Fruit fly (Drosophila melanogaster) whole organism, embryonic: Measurements from ENCODE around the gene CG8925.

Experiments used
- CG10274 ChIP-seq: fragments of 200-800 bp; sonication (Bioruptor generic); optimal IDR thresholded peaks from 3 replicates; lab custom pipeline; 2017; ENCODE audit warnings: missing biosample characterization, mild to moderate bottlenecking, missing genetic modification characterization
- CG11695 ChIP-seq: fragments of 200-800 bp; sonication (Bioruptor generic); IDR thresholded peaks from 3 replicates; pipeline ENCODE4 v1.3.6; 2022; ENCODE audit warnings: missing biosample characterization, missing genetic modification characterization
- CG14965 ChIP-seq: fragments of 200-800 bp; sonication (Bioruptor generic); optimal IDR thresholded peaks from 2 replicates; lab custom pipeline; 2016; ENCODE audit warnings: missing biosample characterization, missing genetic modification characterization, borderline replicate concordance
- CG17361 ChIP-seq: fragments of 200-800 bp; sonication (Bioruptor generic); IDR thresholded peaks from 3 replicates; pipeline ENCODE4 v1.3.6; 2022; ENCODE audit warnings: missing biosample characterization, missing genetic modification characterization
- CG18476 ChIP-seq: fragments of 200-800 bp; sonication (Bioruptor generic); optimal IDR thresholded peaks from 2 replicates; lab custom pipeline; 2016; ENCODE audit warnings: missing biosample characterization, mild to moderate bottlenecking, missing genetic modification characterization
- CG2875 ChIP-seq: fragments of 200-800 bp; sonication (Bioruptor generic); optimal IDR thresholded peaks from 2 replicates; lab custom pipeline; 2017; ENCODE audit warnings: missing biosample characterization, mild to moderate bottlenecking, missing genetic modification characterization, missing genetic modification reagents
- CG31441 ChIP-seq: fragments of 200-800 bp; sonication (Bioruptor generic); IDR thresholded peaks from 2 replicates; pipeline ENCODE4 v1.3.6; 2022; ENCODE audit warnings: missing biosample characterization, missing genetic modification characterization
- CG32532 ChIP-seq: fragments of 200-800 bp; sonication (Bioruptor generic); IDR thresholded peaks from 2 replicates; pipeline ENCODE4 v1.3.6; 2022; ENCODE audit warnings: missing biosample characterization, missing genetic modification characterization
- CG34376 ChIP-seq: fragments of 200-800 bp; sonication (Bioruptor generic); optimal IDR thresholded peaks from 2 replicates; lab custom pipeline; 2018; ENCODE audit warnings: missing biosample characterization, mild to moderate bottlenecking, missing genetic modification characterization
- CG42726 ChIP-seq: fragments of 200-800 bp; sonication (Bioruptor generic); IDR thresholded peaks from 2 replicates; pipeline ENCODE4 v1.3.6; 2022; ENCODE audit warnings: missing biosample characterization, missing genetic modification characterization; ENCODE audit not compliant: partially characterized antibody
- CG6683 ChIP-seq: fragments of 200-800 bp; sonication (Bioruptor generic); optimal IDR thresholded peaks from 2 replicates; lab custom pipeline; 2017; ENCODE audit warnings: missing biosample characterization, mild to moderate bottlenecking, missing genetic modification characterization, missing genetic modification reagents
- CG7963 ChIP-seq: fragments of 200-800 bp; sonication (Bioruptor generic); IDR thresholded peaks from 3 replicates; pipeline ENCODE4 v1.3.6; 2022; ENCODE audit warnings: missing biosample characterization, missing genetic modification characterization; ENCODE audit not compliant: partially characterized antibody
- CG8281 ChIP-seq: fragments of 200-800 bp; sonication (Bioruptor generic); optimal IDR thresholded peaks from 2 replicates; lab custom pipeline; 2018; ENCODE audit warnings: missing biosample characterization, mild to moderate bottlenecking, missing genetic modification characterization, moderate library complexity
- CG8359 ChIP-seq: fragments of 200-800 bp; sonication (Bioruptor generic); optimal IDR thresholded peaks from 2 replicates; lab custom pipeline; 2017; ENCODE audit warnings: missing biosample characterization, mild to moderate bottlenecking, missing genetic modification characterization, borderline replicate concordance
- CG8765 ChIP-seq: fragments of 200-800 bp; sonication (Bioruptor generic); IDR thresholded peaks from 2 replicates; pipeline ENCODE4 v1.3.6; 2022; ENCODE audit warnings: missing biosample characterization, missing genetic modification characterization
- CG9437 ChIP-seq: fragments of 200-800 bp; sonication (Bioruptor generic); optimal IDR thresholded peaks from 2 replicates; lab custom pipeline; 2018; ENCODE audit warnings: missing biosample characterization, mild to moderate bottlenecking, missing genetic modification characterization
- Doc3 ChIP-seq: fragments of 200-800 bp; sonication (Bioruptor generic); IDR thresholded peaks from 3 replicates; pipeline ENCODE4 v1.3.6; 2022; ENCODE audit warnings: missing biosample characterization, missing genetic modification characterization; ENCODE audit not compliant: partially characterized antibody
- Fer3 ChIP-seq: fragments of 200-800 bp; sonication (Bioruptor generic); optimal IDR thresholded peaks from 2 replicates; lab custom pipeline; 2018; ENCODE audit warnings: missing biosample characterization, mild to moderate bottlenecking, missing genetic modification characterization, moderate library complexity
- GATAe ChIP-seq: fragments of 200-800 bp; sonication (Bioruptor generic); conservative IDR thresholded peaks from 2 replicates; pipeline ENCODE4 v1.3.6; 2022; ENCODE audit warnings: missing biosample characterization, missing genetic modification characterization
- Hr3 ChIP-seq: fragments of 200-800 bp; sonication (Bioruptor generic); optimal IDR thresholded peaks from 3 replicates; lab custom pipeline; 2016; ENCODE audit warnings: missing biosample characterization, missing genetic modification characterization
- Meics ChIP-seq: fragments of 200-800 bp; sonication (Bioruptor generic); optimal IDR thresholded peaks from 2 replicates; lab custom pipeline; 2017; ENCODE audit warnings: missing biosample characterization, mild to moderate bottlenecking, missing genetic modification characterization
- Mes4 ChIP-seq: fragments of 200-800 bp; sonication (Bioruptor generic); optimal IDR thresholded peaks from 2 replicates; lab custom pipeline; 2016; ENCODE audit warnings: missing biosample characterization, missing genetic modification characterization
- NC2α ChIP-seq: fragments of 200-800 bp; sonication (Bioruptor generic); optimal IDR thresholded peaks from 2 replicates; lab custom pipeline; 2016; ENCODE audit warnings: missing biosample characterization, missing genetic modification characterization
- Neu2 ChIP-seq: fragments of 200-800 bp; sonication (Bioruptor generic); optimal IDR thresholded peaks from 3 replicates; lab custom pipeline; 2016; ENCODE audit warnings: missing biosample characterization, missing genetic modification characterization, borderline replicate concordance
- Nf-YA ChIP-seq: fragments of 200-800 bp; sonication (Bioruptor generic); IDR thresholded peaks from 2 replicates; pipeline ENCODE4 v1.3.6; 2022; ENCODE audit warnings: missing biosample characterization, missing genetic modification characterization
- Oaz ChIP-seq: fragments of 200-800 bp; sonication (Bioruptor generic); IDR thresholded peaks from 2 replicates; pipeline ENCODE4 v1.3.6; 2022; ENCODE audit warnings: missing biosample characterization, missing genetic modification characterization
- Ssrp ChIP-seq: fragments of 200-800 bp; sonication (Bioruptor generic); optimal IDR thresholded peaks from 2 replicates; lab custom pipeline; 2018; ENCODE audit warnings: missing biosample characterization, mild to moderate bottlenecking, missing genetic modification characterization, moderate library complexity
- Xbp1 ChIP-seq: fragments of 200-800 bp; sonication (Bioruptor generic); optimal IDR thresholded peaks from 3 replicates; lab custom pipeline; 2016; ENCODE audit warnings: missing biosample characterization, mild to moderate bottlenecking, missing genetic modification characterization
- abd-A ChIP-seq: fragments of 200-800 bp; sonication (Bioruptor generic); optimal IDR thresholded peaks from 3 replicates; lab custom pipeline; 2019; ENCODE audit warnings: missing biosample characterization, mild to moderate bottlenecking, missing genetic modification characterization, moderate library complexity
- ato ChIP-seq: fragments of 200-800 bp; sonication (Bioruptor generic); IDR thresholded peaks from 2 replicates; pipeline ENCODE4 v1.3.6; 2022; ENCODE audit warnings: missing biosample characterization, missing genetic modification characterization; ENCODE audit not compliant: partially characterized antibody
- br ChIP-seq: fragments of >200 bp; optimal IDR thresholded peaks from 2 replicates; lab custom pipeline; 2017
- crol ChIP-seq: fragments of 200-800 bp; sonication (Bioruptor generic); IDR thresholded peaks from 2 replicates; pipeline ENCODE4 v1.3.6; 2022; ENCODE audit warnings: missing biosample characterization, missing genetic modification characterization
- gem ChIP-seq: fragments of 200-800 bp; sonication (Bioruptor generic); optimal IDR thresholded peaks from 2 replicates; lab custom pipeline; 2019; ENCODE audit warnings: missing biosample characterization, mild to moderate bottlenecking, missing genetic modification characterization, moderate library complexity
- grn ChIP-seq: fragments of 200-800 bp; sonication (Bioruptor generic); optimal IDR thresholded peaks from 3 replicates; lab custom pipeline; 2017; ENCODE audit warnings: missing biosample characterization, missing genetic modification characterization
- jing ChIP-seq: fragments of 200-800 bp; sonication (Bioruptor generic); optimal IDR thresholded peaks from 2 replicates; lab custom pipeline; 2018; ENCODE audit warnings: missing biosample characterization, mild to moderate bottlenecking, missing genetic modification characterization
- kay ChIP-seq: fragments of 200-800 bp; sonication (Bioruptor generic); optimal IDR thresholded peaks from 2 replicates; lab custom pipeline; 2016; ENCODE audit warnings: missing biosample characterization, missing genetic modification characterization
- lbe ChIP-seq: fragments of 200-800 bp; sonication (Bioruptor generic); optimal IDR thresholded peaks from 2 replicates; lab custom pipeline; 2016; ENCODE audit warnings: missing biosample characterization, mild to moderate bottlenecking, missing genetic modification characterization
- luna ChIP-seq: fragments of 200-800 bp; sonication (Bioruptor generic); optimal IDR thresholded peaks from 2 replicates; lab custom pipeline; 2016; ENCODE audit warnings: missing biosample characterization, missing genetic modification characterization
- pan ChIP-seq, 4 experiments: fragments of >200 bp in 3 of 4; fragments of 200-800 bp in 1 of 4; sonication (Bioruptor generic) in 1 of 4; optimal IDR thresholded peaks in 3 of 4; IDR thresholded peaks in 1 of 4; 2 replicates each; pipeline versions ENCODE4 v1.3.6 to Lab custom; 2017 to 2022; ENCODE audit warnings: missing biosample characterization in 2 of 4, missing genetic modification characterization in 2 of 4, mixed read lengths in 1 of 4
- psq ChIP-seq: fragments of 200-800 bp; sonication (Bioruptor generic); optimal IDR thresholded peaks from 2 replicates; lab custom pipeline; 2017; ENCODE audit warnings: missing biosample characterization, missing genetic modification characterization
- ranshi ChIP-seq: fragments of 200-800 bp; sonication (Bioruptor generic); IDR thresholded peaks from 2 replicates; pipeline ENCODE4 v1.3.6; 2022; ENCODE audit warnings: missing biosample characterization, missing genetic modification characterization
- sd ChIP-seq: fragments of 200-800 bp; sonication (Bioruptor generic); optimal IDR thresholded peaks from 3 replicates; lab custom pipeline; 2018; ENCODE audit warnings: missing biosample characterization, mild to moderate bottlenecking, missing genetic modification characterization, moderate library complexity
- so ChIP-seq: fragments of 200-800 bp; sonication (Bioruptor generic); IDR thresholded peaks from 3 replicates; pipeline ENCODE4 v1.3.6; 2022; ENCODE audit warnings: missing biosample characterization, missing genetic modification characterization
- tll ChIP-seq, 2 experiments: fragments of 200-800 bp in 1 of 2; fragments of >200 bp in 1 of 2; sonication (Bioruptor generic) in 1 of 2; optimal IDR thresholded peaks; 2 replicates each; lab custom pipeline; 2017 to 2019; ENCODE audit warnings: missing biosample characterization in 2 of 2, missing genetic modification characterization in 2 of 2, mild to moderate bottlenecking in 1 of 2, moderate library complexity in 1 of 2
- twi ChIP-seq: fragments of 200-800 bp; optimal IDR thresholded peaks from 2 replicates; lab custom pipeline; 2019; ENCODE audit warnings: missing biosample characterization, mild to moderate bottlenecking, missing genetic modification characterization, moderate library complexity
- unpg ChIP-seq: fragments of 200-800 bp; sonication (Bioruptor generic); optimal IDR thresholded peaks from 3 replicates; lab custom pipeline; 2018; ENCODE audit warnings: missing biosample characterization, mild to moderate bottlenecking, missing genetic modification characterization, moderate library complexity
- vfl ChIP-seq: fragments of 200-800 bp; sonication (Bioruptor generic); optimal IDR thresholded peaks from 2 replicates; lab custom pipeline; 2016; ENCODE audit warnings: missing biosample characterization, missing genetic modification characterization
- yki ChIP-seq: fragments of >200 bp; optimal IDR thresholded peaks from 3 replicates; lab custom pipeline; 2018

The CG8925 gene

dm6 chr3R:16212859-16213708, 41.3 kb downstream of the CG8925 start (continued):
- peak; percentile 94 for TF ChIP-seq crol (GFP tag; lab: Robert Waterston, UW)
- TF ChIP-seq Xbp1 (GFP tag; lab: Kevin White, UChicago): peak; percentile 22
- TF ChIP-seq CG14965 (GFP tag; lab: Kevin White, UChicago): no peak
- TF ChIP-seq Fer3 (tag; lab: Kevin White, UChicago): peak; percentile 32
- TF ChIP-seq br (lab: Kevin White, UChicago): no peak
- TF ChIP-seq ranshi (GFP tag; lab: Robert Waterston, UW): no peak
- no peak for TF ChIP-seq Oaz (GFP tag; lab: Robert Waterston, UW)
- TF ChIP-seq CG6683: peak; percentile 44
- TF ChIP-seq CG8765 (GFP tag; lab: Robert Waterston, UW): no peak
- TF ChIP-seq pan (optimal IDR thresholded peaks at IDR 0.05; lab: Kevin White, UChicago): no peak
- TF ChIP-seq pan (GFP tag; optimal IDR thresholded peaks at IDR 0.05 in 1 of 2, IDR thresholded peaks at IDR 0.05 in 1 of 2): peak in 1 of 2 experiments; percentile 12
- TF ChIP-seq CG8281: no peak
- TF ChIP-seq vfl (GFP tag; lab: Kevin White, UChicago): peak; percentile 38
- TF ChIP-seq tll (GFP tag; optimal IDR thresholded peaks at IDR 0.05; lab: Kevin White, UChicago): no peak
- no peak for TF ChIP-seq CG10274
- peak; percentile 73 for TF ChIP-seq CG31441 (GFP tag; lab: Robert Waterston, UW)
- TF ChIP-seq Doc3 (GFP tag; lab: Robert Waterston, UW): no peak
- no peak for TF ChIP-seq twi (tag; lab: Kevin White, UChicago)
- no peak for TF ChIP-seq luna (GFP tag; lab: Kevin White, UChicago)
- TF ChIP-seq CG11695 (GFP tag; lab: Robert Waterston, UW): peak; percentile 64; the same call in 1 of the 3 replicates
- no peak for TF ChIP-seq kay
- TF ChIP-seq Mes4: no peak
- peak; percentile 31 for TF ChIP-seq CG9437
- no peak for TF ChIP-seq sd (tag; lab: Kevin White, UChicago)
- peak; percentile 14 for TF ChIP-seq Ssrp (tag; lab: Kevin White, UChicago)
- no peak for TF ChIP-seq Nf-YA
- TF ChIP-seq so (GFP tag; lab: Robert Waterston, UW): no peak
- no peak for TF ChIP-seq grn
- peak; percentile 91 for TF ChIP-seq abd-A (tag; lab: Kevin White, UChicago)
- no peak for TF ChIP-seq Neu2
- peak; percentile 32 for TF ChIP-seq unpg
- peak; percentile 18 for TF ChIP-seq Hr3
- peak; percentile 50 for TF ChIP-seq CG18476 (GFP tag; lab: Kevin White, UChicago)
- TF ChIP-seq CG32532 (GFP tag; lab: Robert Waterston, UW): peak; percentile 6; the same call in 1 of the 2 replicates
- TF ChIP-seq lbe (GFP tag; lab: Kevin White, UChicago): no peak
- peak; percentile 51 for TF ChIP-seq CG34376 (GFP tag; lab: Kevin White, UChicago)
- TF ChIP-seq NC2α (GFP tag; lab: Kevin White, UChicago): no peak
- TF ChIP-seq Meics (GFP tag; lab: Kevin White, UChicago): peak; percentile 80
- no peak for TF ChIP-seq CG2875
- peak; percentile 72 for TF ChIP-seq gem (tag; lab: Kevin White, UChicago)
- no peak for TF ChIP-seq CG7963 (GFP tag; lab: Robert Waterston, UW)
- TF ChIP-seq jing: no peak
- TF ChIP-seq ato: 0 out of 2 replicates have a peak, but pooled peaks have one; percentile 11
- TF ChIP-seq GATAe: no peak
- no peak for TF ChIP-seq CG8359 (GFP tag; lab: Kevin White, UChicago)
- no peak for TF ChIP-seq psq
- TF ChIP-seq CG17361 (GFP tag; lab: Robert Waterston, UW): peak; percentile 72
- no peak for TF ChIP-seq CG42726 (GFP tag; lab: Robert Waterston, UW)
- no peak for TF ChIP-seq yki (lab: Kevin White, UChicago)
